Worm (Caenorhabditis elegans) whole organism, L1 larva: ENCODE results near the gene lgc-39.

Source experiments
- C16A3.4 ChIP-seq: fragments of 150-350 bp; optimal IDR thresholded peaks from 2 replicates; lab custom pipeline; 2014; ENCODE audit warnings: missing biosample characterization, missing genetic modification characterization
- C34B4.2 ChIP-seq: sonication (generic microtip); optimal IDR thresholded peaks from 2 replicates; lab custom pipeline; 2017; ENCODE audit warnings: mild to moderate bottlenecking, missing genetic modification characterization, missing compliant biosample characterization
- ceh-90 ChIP-seq: sonication (generic microtip); optimal IDR thresholded peaks from 2 replicates; lab custom pipeline; 2016; ENCODE audit warnings: missing genetic modification characterization, missing compliant biosample characterization
- dsc-1 ChIP-seq: sonication (generic microtip); optimal IDR thresholded peaks from 2 replicates; lab custom pipeline; 2016; ENCODE audit warnings: mild to moderate bottlenecking, missing genetic modification characterization, missing compliant biosample characterization
- egl-27 ChIP-seq, 2 experiments: fragments of 150-350 bp in 1 of 2; sonication (generic microtip); optimal IDR thresholded peaks; 3 replicates each; lab custom pipeline; 2017 to 2018; ENCODE audit warnings: missing biosample characterization in 2 of 2, missing genetic modification characterization in 2 of 2, missing genetic modification reagents in 2 of 2
- fkh-10 ChIP-seq: sonication (generic microtip); optimal IDR thresholded peaks from 2 replicates; lab custom pipeline; 2017; ENCODE audit warnings: missing biosample characterization, missing genetic modification reagents, missing genetic modification characterization
- irx-1 ChIP-seq: sonication (generic microtip); optimal IDR thresholded peaks from 2 replicates; lab custom pipeline; 2016; ENCODE audit warnings: missing genetic modification characterization, missing compliant biosample characterization
- nhr-11 ChIP-seq: fragments of 150-350 bp; optimal IDR thresholded peaks from 2 replicates; lab custom pipeline; 2014; ENCODE audit warnings: missing biosample characterization, missing genetic modification characterization
- nhr-28 ChIP-seq: fragments of 150-350 bp; optimal IDR thresholded peaks from 2 replicates; lab custom pipeline; 2014; ENCODE audit warnings: missing biosample characterization, missing genetic modification characterization
- unc-130 ChIP-seq: fragments of 150-350 bp; optimal IDR thresholded peaks from 2 replicates; lab custom pipeline; 2017; ENCODE audit warnings: missing biosample characterization, missing genetic modification characterization, inconsistent platforms
- unc-62 ChIP-seq: fragments of 150-350 bp; optimal IDR thresholded peaks from 2 replicates; lab custom pipeline; 2014; ENCODE audit warnings: missing biosample characterization, missing genetic modification reagents, missing genetic modification characterization
- ztf-4 ChIP-seq: fragments of 150-350 bp; optimal IDR thresholded peaks from 2 replicates; lab custom pipeline; 2014; ENCODE audit warnings: missing biosample characterization, missing genetic modification characterization

DNA sequence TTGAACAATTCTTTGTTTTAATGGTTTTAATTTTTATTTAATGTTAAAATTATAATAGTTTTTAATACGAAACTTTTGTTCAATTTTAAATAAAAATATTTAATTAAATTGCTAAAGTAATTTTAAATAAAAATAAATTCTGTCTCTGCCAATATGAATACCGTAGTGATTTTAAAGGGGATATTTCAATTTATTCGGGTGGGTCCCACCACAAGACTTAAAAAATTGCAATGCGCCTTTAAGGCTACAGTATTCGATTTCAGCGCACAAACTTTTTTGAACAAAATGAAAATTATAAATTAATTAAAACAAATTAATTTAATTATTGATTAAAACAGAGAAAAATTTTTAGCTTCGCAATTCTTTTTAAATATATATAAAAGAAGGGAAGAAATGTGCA, 23.8 kb downstream of the lgc-39 start:
- TF ChIP-seq fkh-10 (no peak), ceh-90 (tag; lab: Kevin White, UChicago) (no peak), ztf-4 (no peak), nhr-11 (no peak), unc-62 (GFP tag; lab: Kevin White, UChicago) (no peak), nhr-28 (no peak), dsc-1 (tag; lab: Kevin White, UChicago) (no peak), irx-1 (tag; lab: Kevin White, UChicago) (no peak), unc-130 (tag; lab: Kevin White, UChicago) (no peak), egl-27 (tag; optimal IDR thresholded peaks at IDR 0.05; lab: Kevin White, UChicago) (no peak), C34B4.2 (tag; lab: Kevin White, UChicago) (no peak), C16A3.4 (tag; lab: Kevin White, UChicago) (no peak)
